Fruit fly (Drosophila melanogaster): Measurements from ENCODE around the gene Ptp61F.

Gene Ptp61F

dm6 chr3L:1378862-1379543, 96.1 kb downstream of the Ptp61F start (continued):
- no peak for TF ChIP-seq CG17186 (GFP tag; optimal IDR thresholded peaks at IDR 0.05)
- no peak for TF ChIP-seq TFAM (GFP tag; optimal IDR thresholded peaks at IDR 0.05)
- peak; percentile 65 for TF ChIP-seq Sox102F (GFP tag; optimal IDR thresholded peaks at IDR 0.05)
- TF ChIP-seq ac (GFP tag; optimal IDR thresholded peaks at IDR 0.05), result no peak
- no peak for TF ChIP-seq CG43689 (GFP tag; IDR thresholded peaks at IDR 0.05)
- TF ChIP-seq CG5180 (GFP tag; optimal IDR thresholded peaks at IDR 0.05), result peak; percentile 34
- no peak for TF ChIP-seq her (GFP tag; optimal IDR thresholded peaks at IDR 0.05)
- peak; percentile 3 for TF ChIP-seq Camta (GFP tag; optimal IDR thresholded peaks at IDR 0.05)
- no peak for TF ChIP-seq CG12155 (GFP tag; optimal IDR thresholded peaks at IDR 0.05)
- no peak for TF ChIP-seq CG17612 (GFP tag; IDR thresholded peaks at IDR 0.05)
- peak; percentile 20 for TF ChIP-seq slp2 (GFP tag; optimal IDR thresholded peaks at IDR 0.05)
- no peak for TF ChIP-seq CTCF (GFP tag; optimal IDR thresholded peaks at IDR 0.05)
- TF ChIP-seq corto (GFP tag; optimal IDR thresholded peaks at IDR 0.05), result peak; percentile 23
- peak; percentile 24 for TF ChIP-seq NK7.1 (GFP tag; optimal IDR thresholded peaks at IDR 0.05)
- TF ChIP-seq sima (GFP tag; optimal IDR thresholded peaks at IDR 0.05), result no peak
- no peak for TF ChIP-seq amos (GFP tag; IDR thresholded peaks at IDR 0.05; ENCODE audit: partially characterized antibody)
- TF ChIP-seq CG1024 (GFP tag; IDR thresholded peaks at IDR 0.05), result peak; percentile 52; the same call in 1 of the 2 replicates
- no peak for TF ChIP-seq CHES-1-like (GFP tag; optimal IDR thresholded peaks at IDR 0.05)
- peak; percentile 72 for TF ChIP-seq unpg (GFP tag; optimal IDR thresholded peaks at IDR 0.05)
- peak; percentile 40 for TF ChIP-seq CG15696 (tag; optimal IDR thresholded peaks at IDR 0.05)
- TF ChIP-seq CG18599 (GFP tag; optimal IDR thresholded peaks at IDR 0.05), result peak; percentile 44
- TF ChIP-seq jigr1 (GFP tag; IDR thresholded peaks at IDR 0.05), result 0 out of 3 replicates have a peak, but pooled peaks have one; percentile 22
- TF ChIP-seq CG13287 (GFP tag; IDR thresholded peaks at IDR 0.05; ENCODE audit: partially characterized antibody), result no peak
- no peak for TF ChIP-seq h (optimal IDR thresholded peaks at IDR 0.05)
- TF ChIP-seq lola (GFP tag; optimal IDR thresholded peaks at IDR 0.05), result peak in 1 of 3 experiments; percentile 72
- TF ChIP-seq CG11695 (GFP tag; IDR thresholded peaks at IDR 0.05), result peak; percentile 64
- TF ChIP-seq Taf1 (GFP tag; IDR thresholded peaks at IDR 0.05), result no peak
- TF ChIP-seq tll (GFP tag; optimal IDR thresholded peaks at IDR 0.05), result no peak
- TF ChIP-seq br (optimal IDR thresholded peaks at IDR 0.05), result no peak
- TF ChIP-seq CG8290 (GFP tag; optimal IDR thresholded peaks at IDR 0.05), result no peak
- peak in 1 of 2 experiments; percentile 76 for TF ChIP-seq CG8290 (tag; optimal IDR thresholded peaks at IDR 0.05)
- peak; percentile 45 for TF ChIP-seq nom (GFP tag; optimal IDR thresholded peaks at IDR 0.05)
- TF ChIP-seq Kr (GFP tag; optimal IDR thresholded peaks at IDR 0.05), result no peak
- TF ChIP-seq Dip2 (GFP tag; IDR thresholded peaks at IDR 0.05), result no peak
- peak; percentile 41 for TF ChIP-seq gt (GFP tag; IDR thresholded peaks at IDR 0.05)
- TF ChIP-seq CG5245 (GFP tag; optimal IDR thresholded peaks at IDR 0.05), result no peak
- TF ChIP-seq toy (GFP tag; IDR thresholded peaks at IDR 0.05), result peak; percentile 31; the same call in 1 of the 2 replicates
- TF ChIP-seq stc (GFP tag; IDR thresholded peaks at IDR 0.05), result peak; percentile 65; the same call in 1 of the 2 replicates
- peak; percentile 76 for TF ChIP-seq row (GFP tag; IDR thresholded peaks at IDR 0.05)
- no peak for TF ChIP-seq YL-1 (GFP tag; optimal IDR thresholded peaks at IDR 0.05)
- peak; percentile 75; the same call in 2 of the 3 replicates for TF ChIP-seq CG3726 (GFP tag; IDR thresholded peaks at IDR 0.05)
- TF ChIP-seq CG12071 (GFP tag; optimal IDR thresholded peaks at IDR 0.05), result peak; percentile 14
- TF ChIP-seq maf-S (GFP tag; optimal IDR thresholded peaks at IDR 0.05), result no peak
- TF ChIP-seq psq (GFP tag; optimal IDR thresholded peaks at IDR 0.05), result no peak
- peak; percentile 46 for TF ChIP-seq CG4424 (GFP tag; optimal IDR thresholded peaks at IDR 0.05)
- TF ChIP-seq CG4707 (GFP tag; optimal IDR thresholded peaks at IDR 0.05), result peak; percentile 13
- TF ChIP-seq HLHmδ (GFP tag; optimal IDR thresholded peaks at IDR 0.05), result no peak
- no peak for TF ChIP-seq ato (GFP tag; IDR thresholded peaks at IDR 0.05; ENCODE audit: partially characterized antibody)
- peak; percentile 91 for TF ChIP-seq CG2199 (GFP tag; IDR thresholded peaks at IDR 0.05)
- peak; percentile 92 for TF ChIP-seq CG4360 (GFP tag; IDR thresholded peaks at IDR 0.05)
- peak; percentile 64 for TF ChIP-seq CG14710 (tag; optimal IDR thresholded peaks at IDR 0.05)

All from whole organism, embryonic.